Worm (Caenorhabditis elegans) whole organism, L1 larva: ENCODE data around the gene str-173.

Experiments used
- C04F5.9 ChIP-seq: sonication (generic microtip); optimal IDR thresholded peaks from 2 replicates; lab custom pipeline; 2016; ENCODE audit warnings: missing genetic modification characterization, missing compliant biosample characterization
- C34B4.2 ChIP-seq: sonication (generic microtip); optimal IDR thresholded peaks from 2 replicates; lab custom pipeline; 2017; ENCODE audit warnings: mild to moderate bottlenecking, missing genetic modification characterization, missing compliant biosample characterization
- alr-1 ChIP-seq: fragments of 200-800 bp; sonication (Bioruptor generic); optimal IDR thresholded peaks from 2 replicates; lab custom pipeline; 2018; ENCODE audit warnings: borderline replicate concordance, mild to moderate bottlenecking, missing genetic modification characterization, missing compliant biosample characterization
- ama-1 ChIP-seq: fragments of 150-350 bp; optimal IDR thresholded peaks from 2 replicates; lab custom pipeline; 2014
- ceh-82 ChIP-seq, 3 experiments: fragments of 150-350 bp in 1 of 3; sonication (generic microtip) in 2 of 3; optimal IDR thresholded peaks; 2 replicates each; lab custom pipeline; 2014 to 2017; ENCODE audit warnings: missing biosample characterization in 3 of 3, missing genetic modification characterization in 3 of 3
- ceh-90 ChIP-seq: sonication (generic microtip); optimal IDR thresholded peaks from 2 replicates; lab custom pipeline; 2016; ENCODE audit warnings: missing genetic modification characterization, missing compliant biosample characterization
- dpl-1 ChIP-seq, 3 experiments: fragments of 150-350 bp in 2 of 3; sonication (generic microtip) in 1 of 3; optimal IDR thresholded peaks; 2 replicates each; lab custom pipeline; 2014 to 2017; ENCODE audit warnings: missing biosample characterization in 3 of 3, missing genetic modification characterization in 3 of 3, missing genetic modification reagents in 3 of 3
- dsc-1 ChIP-seq: sonication (generic microtip); optimal IDR thresholded peaks from 2 replicates; lab custom pipeline; 2016; ENCODE audit warnings: mild to moderate bottlenecking, missing genetic modification characterization, missing compliant biosample characterization
- efl-1 ChIP-seq, 4 experiments: fragments of 150-350 bp; optimal IDR thresholded peaks in 3 of 4; peaks in 1 of 4; 1 replicate in 1 of 4; 2 replicates in 3 of 4; lab custom pipeline; 2014; ENCODE audit warnings: missing biosample characterization in 2 of 4, missing genetic modification characterization in 2 of 4, missing genetic modification reagents in 2 of 4
- efl-3 ChIP-seq: fragments of 200-800 bp; sonication (Bioruptor generic); optimal IDR thresholded peaks from 2 replicates; lab custom pipeline; 2018; ENCODE audit warnings: mild to moderate bottlenecking, missing genetic modification characterization, missing compliant biosample characterization
- egl-13 ChIP-seq: sonication (generic microtip); optimal IDR thresholded peaks from 2 replicates; lab custom pipeline; 2016; ENCODE audit warnings: missing genotype, missing genetic modification reagents, missing genetic modification characterization, missing compliant biosample characterization
- egl-27 ChIP-seq, 2 experiments: fragments of 150-350 bp in 1 of 2; sonication (generic microtip); optimal IDR thresholded peaks; 3 replicates each; lab custom pipeline; 2017 to 2018; ENCODE audit warnings: missing biosample characterization in 2 of 2, missing genetic modification characterization in 2 of 2, missing genetic modification reagents in 2 of 2
- elt-2 ChIP-seq: sonication (generic microtip); optimal IDR thresholded peaks from 2 replicates; lab custom pipeline; 2016; ENCODE audit warnings: missing genetic modification characterization, mild to moderate bottlenecking, inconsistent platforms, missing compliant biosample characterization, missing genetic modification reagents
- ets-5 ChIP-seq: fragments of 200-800 bp; sonication (Bioruptor generic); IDR thresholded peaks from 2 replicates; pipeline ENCODE4 v1.3.6; 2022; ENCODE audit warnings: missing genetic modification characterization, missing compliant biosample characterization
- fkh-4 ChIP-seq: sonication (generic microtip); optimal IDR thresholded peaks from 2 replicates; lab custom pipeline; 2016; ENCODE audit warnings: missing compliant biosample characterization, missing genetic modification characterization, borderline replicate concordance
- grh-1 ChIP-seq: fragments of 200-800 bp; sonication (Bioruptor generic); IDR thresholded peaks from 2 replicates; pipeline ENCODE4 v1.3.6; 2022; ENCODE audit warnings: missing genetic modification reagents, missing genetic modification characterization, missing compliant biosample characterization
- hlh-4 ChIP-seq: sonication (generic microtip); optimal IDR thresholded peaks from 2 replicates; lab custom pipeline; 2016; ENCODE audit warnings: mild to moderate bottlenecking, missing genetic modification characterization, missing compliant biosample characterization
- irx-1 ChIP-seq: sonication (generic microtip); optimal IDR thresholded peaks from 2 replicates; lab custom pipeline; 2016; ENCODE audit warnings: missing genetic modification characterization, missing compliant biosample characterization
- lir-3 ChIP-seq: sonication (generic microtip); optimal IDR thresholded peaks from 2 replicates; lab custom pipeline; 2016; ENCODE audit warnings: mild to moderate bottlenecking, missing genetic modification characterization, moderate library complexity, missing compliant biosample characterization; ENCODE audit not compliant: poor library complexity
- mef-2 ChIP-seq: fragments of 150-350 bp; optimal IDR thresholded peaks from 2 replicates; lab custom pipeline; 2014; ENCODE audit warnings: missing biosample characterization, missing genetic modification characterization
- nhr-19 ChIP-seq: fragments of 200-800 bp; sonication (Bioruptor generic); conservative IDR thresholded peaks from 2 replicates; pipeline ENCODE4 v1.3.6; 2022; ENCODE audit warnings: missing genetic modification characterization, missing compliant biosample characterization
- nhr-20 ChIP-seq: sonication (generic microtip); optimal IDR thresholded peaks from 2 replicates; lab custom pipeline; 2016; ENCODE audit warnings: mild to moderate bottlenecking, missing genetic modification characterization, missing compliant biosample characterization
- nhr-237 ChIP-seq: fragments of 150-350 bp; optimal IDR thresholded peaks from 2 replicates; lab custom pipeline; 2014; ENCODE audit warnings: missing biosample characterization, missing genetic modification characterization
- nhr-28 ChIP-seq: fragments of 150-350 bp; optimal IDR thresholded peaks from 2 replicates; lab custom pipeline; 2014; ENCODE audit warnings: missing biosample characterization, missing genetic modification characterization
- nhr-47 ChIP-seq: sonication (generic microtip); optimal IDR thresholded peaks from 2 replicates; lab custom pipeline; 2016; ENCODE audit warnings: mild to moderate bottlenecking, missing genetic modification characterization, moderate library complexity, missing compliant biosample characterization
- nhr-71 ChIP-seq: sonication (generic microtip); optimal IDR thresholded peaks from 2 replicates; lab custom pipeline; 2016; ENCODE audit warnings: mild to moderate bottlenecking, missing genetic modification characterization, moderate library complexity, missing compliant biosample characterization
- nhr-77 ChIP-seq: fragments of 150-350 bp; optimal IDR thresholded peaks from 2 replicates; lab custom pipeline; 2014; ENCODE audit warnings: missing biosample characterization, missing genetic modification characterization
- nhr-85 ChIP-seq: sonication (generic microtip); peaks from one replicate; lab custom pipeline; 2016; ENCODE audit warnings: missing genetic modification characterization, inconsistent platforms, missing compliant biosample characterization
- nhr-90 ChIP-seq: sonication (generic microtip); optimal IDR thresholded peaks from 2 replicates; lab custom pipeline; 2016; ENCODE audit warnings: mild to moderate bottlenecking, missing genetic modification characterization, missing compliant biosample characterization; ENCODE audit not compliant: poor library complexity
- pax-3 ChIP-seq: fragments of 200-800 bp; sonication (Bioruptor generic); optimal IDR thresholded peaks from 2 replicates; lab custom pipeline; 2018; ENCODE audit warnings: mild to moderate bottlenecking, missing genetic modification characterization, moderate library complexity, missing compliant biosample characterization
- rnt-1 ChIP-seq: sonication (generic microtip); optimal IDR thresholded peaks from 2 replicates; lab custom pipeline; 2016; ENCODE audit warnings: mild to moderate bottlenecking, missing genetic modification characterization, moderate library complexity, missing compliant biosample characterization
- skn-1 ChIP-seq: fragments of 150-350 bp; optimal IDR thresholded peaks from 2 replicates; lab custom pipeline; 2014; ENCODE audit warnings: missing biosample characterization, missing genetic modification characterization
- sup-37 ChIP-seq: fragments of 200-800 bp; sonication (Bioruptor generic); optimal IDR thresholded peaks from 2 replicates; lab custom pipeline; 2018; ENCODE audit warnings: mild to moderate bottlenecking, missing genetic modification characterization, missing compliant biosample characterization
- swsn-7 ChIP-seq: sonication (generic microtip); optimal IDR thresholded peaks from 2 replicates; lab custom pipeline; 2016; ENCODE audit warnings: missing genetic modification characterization, missing compliant biosample characterization
- tbx-2 ChIP-seq: sonication (generic microtip); optimal IDR thresholded peaks from 2 replicates; lab custom pipeline; 2016; ENCODE audit warnings: missing genetic modification characterization, missing compliant biosample characterization
- tlp-1 ChIP-seq: fragments of 150-350 bp; optimal IDR thresholded peaks from 2 replicates; lab custom pipeline; 2014; ENCODE audit warnings: missing biosample characterization, missing genetic modification characterization
- unc-86 ChIP-seq: sonication (generic microtip); optimal IDR thresholded peaks from 2 replicates; lab custom pipeline; 2016; ENCODE audit warnings: missing genetic modification characterization, missing compliant biosample characterization
- unc-98 ChIP-seq: fragments of 200-800 bp; sonication (Bioruptor generic); IDR thresholded peaks from 2 replicates; pipeline ENCODE4 v1.3.6; 2022; ENCODE audit warnings: missing genetic modification characterization, missing compliant biosample characterization
- zag-1 ChIP-seq: fragments of 150-350 bp; optimal IDR thresholded peaks from 2 replicates; lab custom pipeline; 2014; ENCODE audit warnings: missing biosample characterization, missing genetic modification characterization
- ztf-11 ChIP-seq, 2 experiments: sonication (generic microtip); optimal IDR thresholded peaks; 2 replicates each; lab custom pipeline; 2016 to 2017; ENCODE audit warnings: missing genetic modification characterization in 2 of 2, missing biosample characterization in 1 of 2, missing compliant biosample characterization in 1 of 2

Gene str-173

DNA sequence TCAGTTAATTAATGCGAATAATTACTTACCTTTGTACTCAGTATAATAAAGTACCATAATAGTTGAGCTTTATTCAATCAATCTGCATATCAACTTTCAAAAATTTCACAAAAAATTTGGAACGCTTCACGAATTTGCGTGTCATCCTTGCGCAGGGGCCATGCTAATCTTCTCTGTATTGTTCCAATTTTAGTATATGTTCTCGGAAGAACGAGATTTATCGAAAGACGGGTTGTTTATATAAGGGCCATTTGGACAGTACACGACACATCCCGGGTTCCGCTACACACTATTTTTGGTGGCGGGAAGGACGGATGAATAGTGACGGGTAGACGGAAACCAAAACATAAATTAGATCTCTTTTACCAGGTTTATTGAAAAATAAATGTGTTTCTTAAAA, 3.0 kb downstream of the str-173 start:
- TF ChIP-seq nhr-71 (tag; lab: Kevin White, UChicago) (no peak), alr-1 (tag; lab: Kevin White, UChicago) (no peak), C34B4.2 (tag; lab: Kevin White, UChicago) (no peak), nhr-90 (tag; lab: Kevin White, UChicago) (no peak), dpl-1 (GFP tag; optimal IDR thresholded peaks at IDR 0.05; lab: Kevin White, UChicago) (no peak), ztf-11 (tag; optimal IDR thresholded peaks at IDR 0.05; lab: Kevin White, UChicago) (no peak), hlh-4 (tag; lab: Kevin White, UChicago) (no peak), ets-5 (GFP tag; lab: Robert Waterston, UW) (no peak), nhr-77 (no peak), efl-1 (optimal IDR thresholded peaks at IDR 0.05; lab: Kevin White, UChicago) (no peak), efl-1 (GFP tag; optimal IDR thresholded peaks at IDR 0.05 in 1 of 2; lab: Kevin White, UChicago) (no peak), nhr-237 (tag; lab: Kevin White, UChicago) (no peak), ama-1 (no peak), nhr-28 (tag; lab: Kevin White, UChicago) (no peak), egl-13 (tag; lab: Kevin White, UChicago) (no peak), unc-86 (no peak), rnt-1 (tag; lab: Kevin White, UChicago) (no peak), nhr-19 (GFP tag; lab: Robert Waterston, UW) (no peak)

DNA sequence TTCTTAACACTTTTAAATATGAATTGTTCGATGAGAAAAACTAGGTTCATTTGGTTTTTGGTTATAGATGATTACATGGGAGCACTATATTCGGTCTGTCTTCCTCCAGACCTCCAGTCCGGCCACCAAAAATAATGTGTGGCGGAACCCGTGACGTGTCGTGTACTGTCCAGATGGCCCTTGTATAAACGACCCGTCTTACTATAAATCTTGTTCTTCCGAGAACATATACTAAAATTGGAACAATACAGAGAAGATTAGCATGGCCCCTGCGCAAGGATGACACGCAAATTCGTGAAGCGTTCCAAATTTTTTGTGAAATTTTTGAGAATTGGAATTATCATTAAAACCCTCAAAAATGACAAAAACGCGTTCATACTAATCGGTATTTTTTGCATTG, 5.0 kb downstream of the str-173 start:
- TF ChIP-seq ceh-82 (tag; optimal IDR thresholded peaks at IDR 0.05; lab: Kevin White, UChicago) (no peak), zag-1 (tag; lab: Kevin White, UChicago) (no peak), fkh-4 (tag; lab: Kevin White, UChicago) (no peak), egl-27 (tag; optimal IDR thresholded peaks at IDR 0.05; lab: Kevin White, UChicago) (no peak), skn-1 (tag; lab: Kevin White, UChicago) (no peak), sup-37 (GFP tag; lab: Kevin White, UChicago) (no peak), unc-98 (GFP tag; lab: Robert Waterston, UW) (no peak), pax-3 (tag; lab: Kevin White, UChicago) (no peak), ztf-11 (tag; optimal IDR thresholded peaks at IDR 0.05; lab: Kevin White, UChicago) (no peak), grh-1 (GFP tag; lab: Robert Waterston, UW) (no peak), elt-2 (no peak), lir-3 (tag; lab: Kevin White, UChicago) (no peak), efl-3 (no peak), C34B4.2 (tag; lab: Kevin White, UChicago) (no peak)
- TF ChIP-seq, all 84 proteins: peak for 0

DNA sequence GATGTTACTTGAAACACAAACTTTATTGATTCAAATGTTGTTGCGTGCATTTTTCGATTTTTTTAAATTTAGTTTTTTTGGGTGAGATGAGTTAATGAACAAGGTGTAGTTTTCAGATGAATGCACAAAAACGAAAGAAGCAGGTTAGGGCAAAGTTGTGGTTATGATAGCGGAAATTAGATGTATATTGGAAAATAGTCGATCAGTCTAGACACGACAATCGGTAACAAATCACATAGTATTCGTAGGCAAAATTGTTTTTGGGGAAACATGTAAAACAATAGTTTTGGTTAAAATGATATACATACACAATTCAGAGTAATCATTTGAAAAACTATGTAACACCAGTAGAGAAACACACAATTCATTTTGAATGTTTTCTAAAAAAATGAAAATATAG, 6.0 kb downstream of the str-173 start, which contains the start of gene str-172:
TSS of gene str-172 (minus strand) at position 101 of the 400 bp plus-strand sequence.
- TF ChIP-seq swsn-7 (tag; lab: Kevin White, UChicago) (no peak), tlp-1 (tag; lab: Kevin White, UChicago) (no peak), dsc-1 (tag; lab: Kevin White, UChicago) (no peak), ztf-11 (tag; optimal IDR thresholded peaks at IDR 0.05; lab: Kevin White, UChicago) (no peak), irx-1 (tag; lab: Kevin White, UChicago) (no peak), ceh-90 (no peak), nhr-71 (tag; lab: Kevin White, UChicago) (no peak), nhr-47 (tag; lab: Kevin White, UChicago) (no peak), fkh-4 (tag; lab: Kevin White, UChicago) (no peak), lir-3 (tag; lab: Kevin White, UChicago) (no peak), mef-2 (tag; lab: Kevin White, UChicago) (no peak), nhr-85 (tag; lab: Kevin White, UChicago) (no peak), C04F5.9 (tag; lab: Kevin White, UChicago) (no peak), ama-1 (no peak), tbx-2 (no peak), nhr-20 (tag; lab: Kevin White, UChicago) (no peak), egl-27 (tag; optimal IDR thresholded peaks at IDR 0.05; lab: Kevin White, UChicago) (no peak)
